Worm (Caenorhabditis elegans) whole organism, early embryonic: ENCODE results near the gene vps-35.

Experiments used
- aly-1 ChIP-seq: sonication (generic microtip); optimal IDR thresholded peaks from 2 replicates; lab custom pipeline; 2016; ENCODE audit warnings: missing genetic modification characterization, missing compliant biosample characterization
- ama-1 ChIP-seq: fragments of 150-350 bp; optimal IDR thresholded peaks from 2 replicates; lab custom pipeline; 2014
- ceh-13 ChIP-seq: fragments of 200-800 bp; sonication (Bioruptor generic); optimal IDR thresholded peaks from 2 replicates; lab custom pipeline; 2018; ENCODE audit warnings: mild to moderate bottlenecking, missing genetic modification characterization, missing compliant biosample characterization

ce11 chrII:5884252-5884651 lies 23.4 kb upstream of the vps-35 start, which contains the start of gene rfip-1:
- TF ChIP-seq ama-1 (lab: Kevin White, UChicago) (no peak), ceh-13 (no peak), aly-1 (tag; lab: Kevin White, UChicago) (no peak)
